Worm (Caenorhabditis elegans) whole organism, late embryonic: Measurements from ENCODE around the gene ZK470.2.

Source experiments
- C08G9.2 ChIP-seq: sonication (generic microtip); optimal IDR thresholded peaks from 2 replicates; lab custom pipeline; 2016; ENCODE audit warnings: mild to moderate bottlenecking, missing genetic modification characterization, moderate library complexity, missing compliant biosample characterization
- C38D4.7 ChIP-seq: fragments of 200-800 bp; sonication (Bioruptor generic); optimal IDR thresholded peaks from 2 replicates; lab custom pipeline; 2018; ENCODE audit warnings: mild to moderate bottlenecking, missing genetic modification characterization, moderate library complexity, missing compliant biosample characterization
- F13H6.1 ChIP-seq: sonication (generic microtip); optimal IDR thresholded peaks from 2 replicates; lab custom pipeline; 2016; ENCODE audit warnings: missing genetic modification characterization, missing compliant biosample characterization
- K02D7.2 ChIP-seq: sonication (generic microtip); optimal IDR thresholded peaks from 2 replicates; lab custom pipeline; 2017; ENCODE audit warnings: mild to moderate bottlenecking, missing genetic modification characterization, missing compliant biosample characterization
- ahr-1 ChIP-seq: sonication (generic microtip); optimal IDR thresholded peaks from 2 replicates; lab custom pipeline; 2016; ENCODE audit warnings: missing genetic modification characterization, missing compliant biosample characterization
- ama-1 ChIP-seq: fragments of 150-350 bp; optimal IDR thresholded peaks from 2 replicates; lab custom pipeline; 2014
- ceh-18 ChIP-seq: sonication (generic microtip); optimal IDR thresholded peaks from 2 replicates; lab custom pipeline; 2016; ENCODE audit warnings: missing genetic modification characterization, missing compliant biosample characterization
- ceh-2 ChIP-seq: sonication (generic microtip); optimal IDR thresholded peaks from 2 replicates; lab custom pipeline; 2016; ENCODE audit warnings: missing genotype, missing genetic modification characterization, missing compliant biosample characterization
- ceh-22 ChIP-seq: sonication (generic microtip); optimal IDR thresholded peaks from 2 replicates; lab custom pipeline; 2017; ENCODE audit warnings: missing biosample characterization, missing genetic modification characterization
- ceh-30 ChIP-seq: fragments of 150-350 bp; optimal IDR thresholded peaks from 2 replicates; lab custom pipeline; 2014; ENCODE audit warnings: missing biosample characterization, missing genetic modification characterization
- ceh-31 ChIP-seq: sonication (generic microtip); optimal IDR thresholded peaks from 2 replicates; lab custom pipeline; 2016; ENCODE audit warnings: missing genetic modification characterization, missing compliant biosample characterization
- ceh-48 ChIP-seq: sonication (generic microtip); optimal IDR thresholded peaks from 2 replicates; lab custom pipeline; 2016; ENCODE audit warnings: missing genetic modification characterization, inconsistent platforms, missing compliant biosample characterization
- ceh-6 ChIP-seq: fragments of 200-800 bp; sonication (Bioruptor generic); optimal IDR thresholded peaks from 2 replicates; lab custom pipeline; 2018; ENCODE audit warnings: mild to moderate bottlenecking, missing genetic modification characterization, missing compliant biosample characterization
- dmd-4 ChIP-seq: sonication (generic microtip); optimal IDR thresholded peaks from 2 replicates; lab custom pipeline; 2016; ENCODE audit warnings: borderline replicate concordance, missing genetic modification characterization, missing compliant biosample characterization
- elt-2 ChIP-seq: sonication (generic microtip); optimal IDR thresholded peaks from 2 replicates; lab custom pipeline; 2016; ENCODE audit warnings: missing genetic modification reagents, missing genetic modification characterization, missing compliant biosample characterization
- elt-4 ChIP-seq: sonication (generic microtip); optimal IDR thresholded peaks from 2 replicates; lab custom pipeline; 2016; ENCODE audit warnings: missing genetic modification characterization, missing compliant biosample characterization
- ets-4 ChIP-seq: sonication (generic microtip); optimal IDR thresholded peaks from 2 replicates; lab custom pipeline; 2016; ENCODE audit warnings: missing genetic modification characterization, missing compliant biosample characterization
- fkh-10 ChIP-seq: fragments of 150-350 bp; optimal IDR thresholded peaks from 2 replicates; lab custom pipeline; 2014; ENCODE audit warnings: missing biosample characterization, missing genetic modification reagents, missing genetic modification characterization
- gmeb-2 ChIP-seq: sonication (generic microtip); optimal IDR thresholded peaks from 2 replicates; lab custom pipeline; 2016; ENCODE audit warnings: missing genetic modification characterization, inconsistent platforms, missing compliant biosample characterization
- hlh-13 ChIP-seq: fragments of 200-800 bp; sonication (Bioruptor generic); optimal IDR thresholded peaks from 2 replicates; lab custom pipeline; 2018; ENCODE audit warnings: mild to moderate bottlenecking, missing genetic modification characterization, missing compliant biosample characterization
- hlh-15 ChIP-seq: sonication (generic microtip); optimal IDR thresholded peaks from 2 replicates; lab custom pipeline; 2016; ENCODE audit warnings: missing genetic modification characterization, missing compliant biosample characterization
- hlh-30 ChIP-seq: sonication (generic microtip); optimal IDR thresholded peaks from 2 replicates; lab custom pipeline; 2017; ENCODE audit warnings: antibody characterized with exemption, missing genetic modification characterization, missing compliant biosample characterization; ENCODE audit not compliant: insufficient read depth
- hlh-6 ChIP-seq: sonication (generic microtip); optimal IDR thresholded peaks from 2 replicates; lab custom pipeline; 2016; ENCODE audit warnings: missing genotype, missing genetic modification characterization, missing compliant biosample characterization
- hlh-8 ChIP-seq: sonication (generic microtip); optimal IDR thresholded peaks from 2 replicates; lab custom pipeline; 2016; ENCODE audit warnings: missing genotype, missing genetic modification characterization, missing compliant biosample characterization
- lim-6 ChIP-seq: sonication (generic microtip); optimal IDR thresholded peaks from 2 replicates; lab custom pipeline; 2016; ENCODE audit warnings: missing genetic modification characterization, missing compliant biosample characterization
- lin-11 ChIP-seq: fragments of 200-800 bp; sonication (Bioruptor generic); optimal IDR thresholded peaks from 2 replicates; lab custom pipeline; 2018; ENCODE audit warnings: mild to moderate bottlenecking, missing genetic modification characterization, missing compliant biosample characterization
- mec-3 ChIP-seq: sonication (generic microtip); optimal IDR thresholded peaks from 2 replicates; lab custom pipeline; 2016; ENCODE audit warnings: borderline replicate concordance, missing genetic modification characterization, missing compliant biosample characterization
- nfya-1 ChIP-seq: sonication (generic microtip); optimal IDR thresholded peaks from 2 replicates; lab custom pipeline; 2017; ENCODE audit warnings: missing genetic modification characterization, mild to moderate bottlenecking, missing compliant biosample characterization, antibody characterized with exemption, moderate library complexity
- nhr-11 ChIP-seq: fragments of 150-350 bp; optimal IDR thresholded peaks from 2 replicates; lab custom pipeline; 2014; ENCODE audit warnings: missing biosample characterization, missing genetic modification characterization
- nhr-232 ChIP-seq: sonication (generic microtip); optimal IDR thresholded peaks from 2 replicates; lab custom pipeline; 2016; ENCODE audit warnings: missing genetic modification characterization, missing compliant biosample characterization
- npax-4 ChIP-seq: sonication (generic microtip); optimal IDR thresholded peaks from 2 replicates; lab custom pipeline; 2016; ENCODE audit warnings: missing genetic modification characterization, missing compliant biosample characterization
- odd-2 ChIP-seq: sonication (generic microtip); optimal IDR thresholded peaks from 2 replicates; lab custom pipeline; 2017; ENCODE audit warnings: antibody characterized with exemption, mild to moderate bottlenecking, missing genetic modification characterization, missing compliant biosample characterization
- pag-3 ChIP-seq: sonication (generic microtip); optimal IDR thresholded peaks from 2 replicates; lab custom pipeline; 2016; ENCODE audit warnings: missing compliant biosample characterization, missing genetic modification characterization, borderline replicate concordance
- pat-9 ChIP-seq: fragments of 200-800 bp; sonication (Bioruptor generic); optimal IDR thresholded peaks from 2 replicates; lab custom pipeline; 2018; ENCODE audit warnings: mild to moderate bottlenecking, missing genetic modification characterization, moderate library complexity, missing compliant biosample characterization
- pax-1 ChIP-seq: fragments of 150-350 bp; optimal IDR thresholded peaks from 2 replicates; lab custom pipeline; 2014; ENCODE audit warnings: missing biosample characterization, missing genetic modification characterization
- pha-2 ChIP-seq: sonication (generic microtip); optimal IDR thresholded peaks from 2 replicates; lab custom pipeline; 2017; ENCODE audit warnings: mild to moderate bottlenecking, missing genetic modification characterization, missing compliant biosample characterization
- pha-4 ChIP-seq: fragments of 150-350 bp; optimal IDR thresholded peaks from 2 replicates; lab custom pipeline; 2018; ENCODE audit warnings: missing biosample characterization, missing genetic modification reagents, missing genetic modification characterization
- pros-1 ChIP-seq: fragments of 150-350 bp; optimal IDR thresholded peaks from 2 replicates; lab custom pipeline; 2014; ENCODE audit warnings: missing biosample characterization, missing genetic modification reagents, missing genetic modification characterization
- ref-2 ChIP-seq: sonication (generic microtip); optimal IDR thresholded peaks from 2 replicates; lab custom pipeline; 2016; ENCODE audit warnings: missing genetic modification characterization, missing compliant biosample characterization
- rnt-1 ChIP-seq: sonication (generic microtip); optimal IDR thresholded peaks from 2 replicates; lab custom pipeline; 2016; ENCODE audit warnings: missing genetic modification characterization, missing compliant biosample characterization
- sox-2 ChIP-seq: fragments of 200-800 bp; sonication (Bioruptor generic); IDR thresholded peaks from 2 replicates; pipeline ENCODE4 v1.3.6; 2022; ENCODE audit warnings: missing genetic modification reagents, missing genetic modification characterization, missing compliant biosample characterization
- tbx-2 ChIP-seq: sonication (generic microtip); optimal IDR thresholded peaks from 2 replicates; lab custom pipeline; 2016; ENCODE audit warnings: missing genetic modification characterization, missing compliant biosample characterization
- ttx-3 ChIP-seq: sonication (generic microtip); optimal IDR thresholded peaks from 2 replicates; lab custom pipeline; 2016; ENCODE audit warnings: missing genetic modification reagents, missing genetic modification characterization, missing compliant biosample characterization
- unc-3 ChIP-seq, 2 experiments: fragments of 200-800 bp in 1 of 2; sonication (Bioruptor generic) in 1 of 2; sonication (generic microtip) in 1 of 2; conservative IDR thresholded peaks in 1 of 2; optimal IDR thresholded peaks in 1 of 2; 2 replicates each; pipeline versions ENCODE4 v1.3.6 to Lab custom; 2016 to 2022; ENCODE audit warnings: missing compliant biosample characterization in 2 of 2, missing genetic modification characterization in 2 of 2, missing genetic modification reagents in 1 of 2
- unc-42 ChIP-seq: sonication (generic microtip); optimal IDR thresholded peaks from 2 replicates; lab custom pipeline; 2016; ENCODE audit warnings: missing genotype, missing genetic modification characterization, missing compliant biosample characterization
- unc-55 ChIP-seq: sonication (generic microtip); optimal IDR thresholded peaks from 2 replicates; lab custom pipeline; 2017; ENCODE audit warnings: missing biosample characterization, missing genetic modification reagents, missing genetic modification characterization
- ztf-16 ChIP-seq: sonication (generic microtip); optimal IDR thresholded peaks from 2 replicates; lab custom pipeline; 2017; ENCODE audit warnings: missing genetic modification characterization, missing compliant biosample characterization

The ZK470.2 gene

DNA sequence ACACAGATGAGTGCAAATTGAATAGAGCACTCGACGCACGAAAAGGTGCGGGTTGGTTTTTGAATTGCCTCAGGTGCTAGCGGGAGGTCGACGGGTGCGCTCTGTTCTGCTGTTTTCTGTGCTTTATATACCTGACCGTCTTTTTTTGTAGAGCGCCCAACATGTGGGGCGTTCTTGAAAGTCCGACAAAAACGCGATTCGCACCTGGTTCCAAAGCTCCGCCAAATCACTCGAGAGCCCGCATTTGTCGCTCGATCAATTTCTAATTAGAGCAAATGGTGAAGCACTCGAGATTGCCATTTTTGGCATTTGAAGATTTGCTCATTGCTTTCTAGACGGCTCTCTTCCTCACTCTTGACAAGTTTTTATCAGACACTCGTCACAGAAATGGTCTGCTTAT is 42.4 kb downstream of the ZK470.2 start, which contains the start of gene ZK470.6:
ZK470.6 (minus strand) TSS at position 101 of the 400 bp plus-strand sequence.
- TF ChIP-seq ttx-3 (tag; lab: Kevin White, UChicago) (no peak), unc-3 (GFP tag; conservative IDR thresholded peaks at IDR 0.05; lab: Robert Waterston, UW) (no peak), unc-3 (tag; optimal IDR thresholded peaks at IDR 0.05; lab: Kevin White, UChicago) (no peak), unc-55 (GFP tag; lab: Kevin White, UChicago) (no peak), odd-2 (no peak), C38D4.7 (GFP tag; lab: Kevin White, UChicago) (no peak), C08G9.2 (tag; lab: Kevin White, UChicago) (no peak), elt-2 (tag; lab: Kevin White, UChicago) (no peak), pha-2 (tag; lab: Kevin White, UChicago) (no peak), ceh-48 (no peak), elt-4 (no peak), hlh-30 (tag; lab: Kevin White, UChicago) (no peak), dmd-4 (tag; lab: Kevin White, UChicago) (no peak), ztf-16 (tag; lab: Kevin White, UChicago) (no peak), fkh-10 (no peak), lim-6 (no peak), ceh-22 (no peak)
- TF ChIP-seq, all 69 proteins: peak for 0

DNA sequence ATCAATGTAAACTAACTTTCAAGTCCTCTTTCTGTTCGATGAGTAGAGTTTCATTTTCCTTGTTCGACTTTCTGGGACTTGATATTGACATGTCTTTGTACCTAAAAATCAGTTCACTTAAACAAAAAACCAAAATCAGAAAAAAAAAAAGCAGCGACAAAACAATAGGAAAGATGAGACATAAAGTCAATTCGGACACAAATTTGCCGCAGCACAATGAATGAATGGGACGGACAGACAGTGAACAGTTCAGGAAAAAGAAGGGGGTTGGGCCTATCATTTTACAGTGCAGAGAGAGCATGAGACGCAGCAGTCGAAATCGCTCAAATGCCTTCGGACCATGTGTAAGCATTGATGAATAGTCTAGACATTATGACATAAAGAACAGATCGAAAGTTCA is 51.7 kb downstream of the ZK470.2 start, which contains the start of gene mrp-6:
mrp-6 (minus strand) TSS at position 101 of the 400 bp plus-strand sequence.
- no peak for TF ChIP-seq rnt-1 (tag; lab: Kevin White, UChicago)
- TF ChIP-seq elt-4, result no peak
- no peak for TF ChIP-seq unc-55 (GFP tag; lab: Kevin White, UChicago)
- TF ChIP-seq, all 69 proteins: peak for 0

DNA sequence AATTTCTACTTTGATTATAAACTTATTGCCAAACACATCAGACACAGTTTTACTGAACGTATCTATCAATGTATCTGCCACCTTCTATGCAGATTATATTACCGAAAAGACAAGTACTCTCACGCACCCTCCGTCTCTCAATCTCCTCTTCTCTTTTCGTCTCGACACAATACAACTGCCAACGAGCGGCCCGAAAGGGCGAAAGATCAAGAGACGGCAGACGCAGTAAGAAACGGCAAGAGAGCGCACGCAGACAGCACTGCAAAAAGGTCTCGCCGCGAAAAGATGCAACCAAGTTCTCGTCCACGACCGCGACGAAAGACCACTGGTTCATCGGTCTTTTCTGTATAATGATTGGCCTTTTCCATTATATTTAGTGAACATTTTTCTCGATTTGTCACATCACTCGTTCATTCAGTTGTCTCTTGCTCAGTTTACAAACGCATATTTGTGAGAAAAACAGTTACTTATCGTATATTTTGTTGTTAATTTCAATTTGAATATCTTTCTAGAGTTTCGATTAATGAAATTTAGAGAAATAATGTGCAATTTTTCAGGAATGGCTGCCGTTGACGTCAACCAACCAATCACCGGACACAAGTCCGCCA is 55.7 kb downstream of the ZK470.2 start, which contains the start of gene vha-12:
vha-12 (plus strand) TSS at position 558 of the 608 bp plus-strand sequence.
- TF ChIP-seq nhr-11 (tag; lab: Kevin White, UChicago) (no peak), gmeb-2 (no peak), pros-1 (tag; lab: Kevin White, UChicago) (peak; percentile 76), hlh-13 (no peak), hlh-6 (tag; lab: Kevin White, UChicago) (no peak), ceh-31 (tag; lab: Kevin White, UChicago) (peak; percentile 87), pat-9 (tag; lab: Kevin White, UChicago) (no peak), sox-2 (GFP tag; lab: Robert Waterston, UW) (peak; percentile 32; the same call in 1 of the 2 replicates), ama-1 (lab: Kevin White, UChicago) (peak; percentile 45), fkh-10 (no peak), mec-3 (tag; lab: Kevin White, UChicago) (no peak), unc-3 (GFP tag; conservative IDR thresholded peaks at IDR 0.05; lab: Robert Waterston, UW) (no peak), unc-3 (tag; optimal IDR thresholded peaks at IDR 0.05; lab: Kevin White, UChicago) (no peak), nhr-232 (no peak), ceh-22 (no peak), ceh-18 (tag; lab: Kevin White, UChicago) (peak; percentile 64), K02D7.2 (tag; lab: Kevin White, UChicago) (no peak), npax-4 (tag; lab: Kevin White, UChicago) (no peak), ets-4 (peak; percentile 77), ceh-30 (no peak), pax-1 (peak; percentile 76), rnt-1 (tag; lab: Kevin White, UChicago) (peak; percentile 48), pag-3 (no peak), ztf-16 (tag; lab: Kevin White, UChicago) (no peak), hlh-8 (tag; lab: Kevin White, UChicago) (no peak), ref-2 (tag; lab: Kevin White, UChicago) (no peak), C08G9.2 (tag; lab: Kevin White, UChicago) (no peak), F13H6.1 (tag; lab: Kevin White, UChicago) (no peak), lin-11 (tag; lab: Kevin White, UChicago) (no peak), ceh-2 (peak; percentile 29), pha-4 (tag; lab: Kevin White, UChicago) (no peak), unc-42 (tag; lab: Kevin White, UChicago) (peak; percentile 82), ahr-1 (tag; lab: Kevin White, UChicago) (no peak), tbx-2 (tag; lab: Kevin White, UChicago) (peak; percentile 83), ceh-6 (no peak), dmd-4 (tag; lab: Kevin White, UChicago) (peak; percentile 50), nfya-1 (peak; percentile 86), hlh-15 (tag; lab: Kevin White, UChicago) (no peak), elt-2 (tag; lab: Kevin White, UChicago) (peak; percentile 50)
